Worm (Caenorhabditis elegans) whole organism, early embryonic: ENCODE results near the gene Y116F11B.9.

ENCODE experiments used
- B0310.2 ChIP-seq: sonication (generic microtip); optimal IDR thresholded peaks from 2 replicates; lab custom pipeline; 2016; ENCODE audit warnings: mild to moderate bottlenecking, missing genetic modification characterization, missing compliant biosample characterization
- ama-1 ChIP-seq: fragments of 150-350 bp; optimal IDR thresholded peaks from 2 replicates; lab custom pipeline; 2014
- ceh-13 ChIP-seq: fragments of 200-800 bp; sonication (Bioruptor generic); optimal IDR thresholded peaks from 2 replicates; lab custom pipeline; 2018; ENCODE audit warnings: mild to moderate bottlenecking, missing genetic modification characterization, missing compliant biosample characterization
- hmg-4 ChIP-seq: fragments of 200-800 bp; sonication (Bioruptor generic); optimal IDR thresholded peaks from 2 replicates; lab custom pipeline; 2018; ENCODE audit warnings: mild to moderate bottlenecking, missing genetic modification characterization, missing compliant biosample characterization
- hnd-1 ChIP-seq: sonication (generic microtip); optimal IDR thresholded peaks from 2 replicates; lab custom pipeline; 2016; ENCODE audit warnings: missing genetic modification characterization, missing compliant biosample characterization
- pes-1 ChIP-seq: fragments of 200-800 bp; sonication (Bioruptor generic); IDR thresholded peaks from 2 replicates; pipeline ENCODE4 v1.3.6; 2022; ENCODE audit warnings: missing genetic modification reagents, missing genetic modification characterization, missing compliant biosample characterization
- tbx-37 ChIP-seq: fragments of 200-800 bp; sonication (Bioruptor generic); conservative IDR thresholded peaks from 2 replicates; pipeline ENCODE4 v1.3.6; 2022; ENCODE audit warnings: missing genetic modification reagents, missing genetic modification characterization, missing compliant biosample characterization

- no peak for TF ChIP-seq pes-1 (GFP tag; lab: Robert Waterston, UW)
- no peak for TF ChIP-seq ama-1 (lab: Kevin White, UChicago)
- TF ChIP-seq B0310.2 (tag; lab: Kevin White, UChicago) = no peak
- no peak for TF ChIP-seq tbx-37
- no peak for TF ChIP-seq ceh-13 (GFP tag; lab: Kevin White, UChicago)
- TF ChIP-seq hmg-4 (GFP tag; lab: Kevin White, UChicago) = no peak
- TF ChIP-seq hnd-1 = no peak
Measured at ce11 chrV:19899167-19899566, 31.4 kb upstream of the Y116F11B.9 start, which contains the start of gene Y116F11B.14.
